Fruit fly (Drosophila melanogaster) whole organism, prepupa: Measurements from ENCODE around the gene CG13384.

ENCODE experiments used
- Sox15 ChIP-seq: fragments of 200-800 bp; sonication (Bioruptor generic); optimal IDR thresholded peaks from 3 replicates; lab custom pipeline; 2016; ENCODE audit warnings: missing biosample characterization, missing genetic modification characterization
- topi ChIP-seq: fragments of 200-800 bp; sonication (Bioruptor generic); optimal IDR thresholded peaks from 3 replicates; lab custom pipeline; 2016; ENCODE audit warnings: missing biosample characterization, missing genetic modification characterization
- vri ChIP-seq: fragments of 200-800 bp; sonication (Bioruptor generic); optimal IDR thresholded peaks from 3 replicates; lab custom pipeline; 2016; ENCODE audit warnings: missing biosample characterization, mild to moderate bottlenecking, missing genetic modification characterization

Gene CG13384

dm6 chr2L:8438052-8438451 is 53.8 kb downstream of the CG13384 start, which contains the start of gene mus201:
TSS of gene mus201 (plus strand) at chr2L:8438169.
- TF ChIP-seq Sox15 (GFP tag; lab: Kevin White, UChicago) (no peak), topi (GFP tag; lab: Kevin White, UChicago) (no peak), vri (GFP tag; lab: Kevin White, UChicago) (no peak)
